Worm (Caenorhabditis elegans): Measurements from ENCODE around the gene acs-4.

ce11 chrIII:7150162-7150561 is 17.5 kb upstream of the acs-4 start:
- no peak for TF ChIP-seq med-1 (GFP tag; optimal IDR thresholded peaks at IDR 0.05; ENCODE audit: insufficient read depth)
- no peak for TF ChIP-seq klf-2 (GFP tag; conservative IDR thresholded peaks at IDR 0.05)
- no peak for TF ChIP-seq T22C8.4 (GFP tag; IDR thresholded peaks at IDR 0.05)
- no peak for TF ChIP-seq ref-1 (GFP tag; conservative IDR thresholded peaks at IDR 0.05)
- TF ChIP-seq flt-1 (GFP tag; IDR thresholded peaks at IDR 0.05) = no peak
- TF ChIP-seq cog-1 (tag; optimal IDR thresholded peaks at IDR 0.05) = no peak
